Fruit fly (Drosophila melanogaster) whole organism, embryonic: ENCODE measurements around the gene Sym.

Experiments used
- BEAF-32 ChIP-seq: fragments of 200-800 bp; sonication (Bioruptor generic); optimal IDR thresholded peaks from 3 replicates; lab custom pipeline; 2017; ENCODE audit warnings: missing biosample characterization, missing genetic modification characterization, mild to moderate bottlenecking, moderate library complexity, missing genetic modification reagents
- Bgb ChIP-seq: fragments of 200-800 bp; sonication (Bioruptor generic); IDR thresholded peaks from 2 replicates; pipeline ENCODE4 v1.3.6; 2022; ENCODE audit warnings: missing biosample characterization, missing genetic modification characterization; ENCODE audit not compliant: partially characterized antibody
- CG10431 ChIP-seq: fragments of 200-800 bp; sonication (Bioruptor generic); optimal IDR thresholded peaks from 3 replicates; lab custom pipeline; 2018; ENCODE audit warnings: missing biosample characterization, mild to moderate bottlenecking, missing genetic modification characterization
- CG10959 ChIP-seq: fragments of 200-800 bp; sonication (Bioruptor generic); IDR thresholded peaks from 2 replicates; pipeline ENCODE4 v1.3.6; 2022; ENCODE audit warnings: missing biosample characterization, missing genetic modification characterization
- CG12219 ChIP-seq: fragments of 200-800 bp; sonication (Bioruptor generic); optimal IDR thresholded peaks from 3 replicates; lab custom pipeline; 2018; ENCODE audit warnings: missing biosample characterization, mild to moderate bottlenecking, missing genetic modification characterization
- CG13296 ChIP-seq: fragments of 200-800 bp; sonication (Bioruptor generic); optimal IDR thresholded peaks from 3 replicates; lab custom pipeline; 2018; ENCODE audit warnings: missing biosample characterization, mild to moderate bottlenecking, missing genetic modification characterization
- CG13775 ChIP-seq: fragments of 200-800 bp; sonication (Bioruptor generic); optimal IDR thresholded peaks from 3 replicates; lab custom pipeline; 2017; ENCODE audit warnings: missing biosample characterization, mild to moderate bottlenecking, missing genetic modification characterization
- CG1602 ChIP-seq: fragments of 200-800 bp; sonication (Bioruptor generic); optimal IDR thresholded peaks from 3 replicates; lab custom pipeline; 2016; ENCODE audit warnings: missing biosample characterization, missing genetic modification characterization
- CG17612 ChIP-seq: fragments of 200-800 bp; sonication (Bioruptor generic); IDR thresholded peaks from 2 replicates; pipeline ENCODE4 v1.3.6; 2022; ENCODE audit warnings: missing biosample characterization, missing genetic modification characterization
- CG18599 ChIP-seq: fragments of 200-800 bp; sonication (Bioruptor generic); optimal IDR thresholded peaks from 3 replicates; lab custom pipeline; 2017; ENCODE audit warnings: missing biosample characterization, missing genetic modification characterization, mild to moderate bottlenecking, moderate library complexity, missing genetic modification reagents
- CG18619 ChIP-seq: fragments of 200-800 bp; sonication (Bioruptor generic); optimal IDR thresholded peaks from 3 replicates; lab custom pipeline; 2017; ENCODE audit warnings: missing biosample characterization, mild to moderate bottlenecking, missing genetic modification characterization
- CG18764 ChIP-seq: fragments of 200-800 bp; sonication (Bioruptor generic); optimal IDR thresholded peaks from 3 replicates; lab custom pipeline; 2016; ENCODE audit warnings: missing biosample characterization, missing genetic modification characterization
- CG2129 ChIP-seq: fragments of 200-800 bp; sonication (Bioruptor generic); IDR thresholded peaks from 2 replicates; pipeline ENCODE4 v1.3.6; 2022; ENCODE audit warnings: missing biosample characterization, missing genetic modification characterization; ENCODE audit not compliant: partially characterized antibody
- CG31365 ChIP-seq: fragments of 200-800 bp; sonication (Bioruptor generic); optimal IDR thresholded peaks from 2 replicates; lab custom pipeline; 2018; ENCODE audit warnings: missing biosample characterization, mild to moderate bottlenecking, missing genetic modification characterization
- CG3847 ChIP-seq: fragments of 200-800 bp; sonication (Bioruptor generic); IDR thresholded peaks from 2 replicates; pipeline ENCODE4 v1.3.6; 2022; ENCODE audit warnings: missing biosample characterization, missing genetic modification characterization
- CG4404 ChIP-seq: fragments of 200-800 bp; sonication (Bioruptor generic); IDR thresholded peaks from 2 replicates; pipeline ENCODE4 v1.3.6; 2022; ENCODE audit warnings: missing biosample characterization, missing genetic modification characterization
- CG8359 ChIP-seq: fragments of 200-800 bp; sonication (Bioruptor generic); optimal IDR thresholded peaks from 2 replicates; lab custom pipeline; 2017; ENCODE audit warnings: missing biosample characterization, mild to moderate bottlenecking, missing genetic modification characterization, borderline replicate concordance
- D ChIP-seq, 2 experiments: fragments of 200-800 bp in 1 of 2; fragments of >200 bp in 1 of 2; sonication (Bioruptor generic) in 1 of 2; optimal IDR thresholded peaks; 2 replicates in 1 of 2; 3 replicates in 1 of 2; lab custom pipeline; 2017; ENCODE audit warnings: mild to moderate bottlenecking in 1 of 2, missing biosample characterization in 1 of 2, missing genetic modification characterization in 1 of 2, missing genetic modification reagents in 1 of 2
- Doc2 ChIP-seq: fragments of 200-800 bp; sonication (Bioruptor generic); IDR thresholded peaks from 2 replicates; pipeline ENCODE4 v1.3.6; 2022; ENCODE audit warnings: missing biosample characterization, missing genetic modification characterization
- E2f1 ChIP-seq: fragments of 200-800 bp; sonication (Bioruptor generic); IDR thresholded peaks from 2 replicates; pipeline ENCODE4 v1.3.6; 2022; ENCODE audit warnings: missing biosample characterization, missing genetic modification characterization
- Hr78 ChIP-seq, 2 experiments: fragments of 200-800 bp in 1 of 2; fragments of >200 bp in 1 of 2; sonication (Bioruptor generic) in 1 of 2; optimal IDR thresholded peaks; 2 replicates each; lab custom pipeline; 2017 to 2019; ENCODE audit warnings: missing biosample characterization in 2 of 2, missing genetic modification characterization in 2 of 2, mild to moderate bottlenecking in 1 of 2, moderate library complexity in 1 of 2
- MESR4 ChIP-seq: fragments of 200-800 bp; sonication (Bioruptor generic); optimal IDR thresholded peaks from 2 replicates; lab custom pipeline; 2018; ENCODE audit warnings: missing biosample characterization, mild to moderate bottlenecking, missing genetic modification characterization, moderate library complexity
- Nf-YA ChIP-seq: fragments of 200-800 bp; sonication (Bioruptor generic); IDR thresholded peaks from 2 replicates; pipeline ENCODE4 v1.3.6; 2022; ENCODE audit warnings: missing biosample characterization, missing genetic modification characterization
- Opbp ChIP-seq: fragments of 200-800 bp; sonication (Bioruptor generic); IDR thresholded peaks from 3 replicates; pipeline ENCODE4 v1.3.6; 2022; ENCODE audit warnings: missing biosample characterization, missing genetic modification characterization; ENCODE audit not compliant: partially characterized antibody
- Sry-β ChIP-seq: fragments of 200-800 bp; sonication (Bioruptor generic); optimal IDR thresholded peaks from 2 replicates; lab custom pipeline; 2018; ENCODE audit warnings: missing biosample characterization, mild to moderate bottlenecking, missing genetic modification characterization, moderate library complexity
- Ssrp ChIP-seq: fragments of 200-800 bp; sonication (Bioruptor generic); optimal IDR thresholded peaks from 2 replicates; lab custom pipeline; 2018; ENCODE audit warnings: missing biosample characterization, mild to moderate bottlenecking, missing genetic modification characterization, moderate library complexity
- Stat92E ChIP-seq, 3 experiments: fragments of >200 bp in 2 of 3; fragments of 200-800 bp in 1 of 3; sonication (Bioruptor generic) in 1 of 3; optimal IDR thresholded peaks; 2 replicates each; lab custom pipeline; 2017 to 2019; ENCODE audit warnings: missing biosample characterization in 3 of 3, missing genetic modification characterization in 3 of 3, mild to moderate bottlenecking in 1 of 3, moderate library complexity in 1 of 3
- bbx ChIP-seq: fragments of 200-800 bp; sonication (Bioruptor generic); IDR thresholded peaks from 2 replicates; pipeline ENCODE4 v1.3.6; 2022; ENCODE audit warnings: missing biosample characterization, missing genetic modification characterization; ENCODE audit not compliant: partially characterized antibody
- chinmo ChIP-seq: fragments of 200-800 bp; sonication (Bioruptor generic); IDR thresholded peaks from 4 replicates; pipeline ENCODE4 v1.3.6; 2022; ENCODE audit warnings: missing biosample characterization, missing genetic modification characterization; ENCODE audit not compliant: partially characterized antibody
- crc ChIP-seq: fragments of 200-800 bp; sonication (Bioruptor generic); optimal IDR thresholded peaks from 2 replicates; lab custom pipeline; 2016; ENCODE audit warnings: missing biosample characterization, missing genetic modification characterization
- dmrt99B ChIP-seq: fragments of 200-800 bp; sonication (Bioruptor generic); optimal IDR thresholded peaks from 2 replicates; lab custom pipeline; 2018; ENCODE audit warnings: missing biosample characterization, mild to moderate bottlenecking, missing genetic modification characterization, moderate library complexity
- fd96Cb ChIP-seq: fragments of 200-800 bp; sonication (Bioruptor generic); optimal IDR thresholded peaks from 2 replicates; lab custom pipeline; 2018; ENCODE audit warnings: missing biosample characterization, mild to moderate bottlenecking, missing genetic modification characterization, moderate library complexity
- hbn ChIP-seq: fragments of 200-800 bp; sonication (Bioruptor generic); IDR thresholded peaks from 2 replicates; pipeline ENCODE4 v1.3.6; 2022; ENCODE audit warnings: missing biosample characterization, missing genetic modification characterization; ENCODE audit not compliant: partially characterized antibody
- inv ChIP-seq: fragments of 200-800 bp; sonication (Bioruptor generic); IDR thresholded peaks from 2 replicates; pipeline ENCODE4 v1.3.6; 2022; ENCODE audit warnings: missing biosample characterization, missing genetic modification characterization; ENCODE audit not compliant: partially characterized antibody
- klu ChIP-seq: fragments of 200-800 bp; sonication (Bioruptor generic); IDR thresholded peaks from 2 replicates; pipeline ENCODE4 v1.3.6; 2022; ENCODE audit warnings: missing biosample characterization, missing genetic modification characterization
- mirr ChIP-seq: fragments of 200-800 bp; sonication (Bioruptor generic); optimal IDR thresholded peaks from 3 replicates; lab custom pipeline; 2018; ENCODE audit warnings: missing biosample characterization, mild to moderate bottlenecking, missing genetic modification characterization
- prd ChIP-seq, 3 experiments: fragments of >200 bp in 2 of 3; fragments of 200-800 bp in 1 of 3; sonication (Bioruptor generic) in 1 of 3; optimal IDR thresholded peaks in 2 of 3; IDR thresholded peaks in 1 of 3; 2 replicates in 2 of 3; 3 replicates in 1 of 3; pipeline versions ENCODE4 v1.3.6 to Lab custom; 2017 to 2022; ENCODE audit warnings: missing biosample characterization in 1 of 3, missing genetic modification characterization in 1 of 3
- scrt ChIP-seq: fragments of 200-800 bp; sonication (Bioruptor generic); optimal IDR thresholded peaks from 2 replicates; lab custom pipeline; 2018; ENCODE audit warnings: missing biosample characterization, mild to moderate bottlenecking, missing genetic modification characterization, moderate library complexity
- sim ChIP-seq: fragments of 200-800 bp; sonication (Bioruptor generic); IDR thresholded peaks from 2 replicates; pipeline ENCODE4 v1.3.6; 2022; ENCODE audit warnings: missing biosample characterization, missing genetic modification characterization
- slp2 ChIP-seq: fragments of 200-800 bp; sonication (Bioruptor generic); optimal IDR thresholded peaks from 2 replicates; lab custom pipeline; 2016; ENCODE audit warnings: missing biosample characterization, missing genetic modification characterization
- tx ChIP-seq: fragments of 200-800 bp; sonication (Bioruptor generic); optimal IDR thresholded peaks from 2 replicates; lab custom pipeline; 2016; ENCODE audit warnings: missing biosample characterization, missing genetic modification characterization
- unpg ChIP-seq: fragments of 200-800 bp; sonication (Bioruptor generic); optimal IDR thresholded peaks from 3 replicates; lab custom pipeline; 2018; ENCODE audit warnings: missing biosample characterization, mild to moderate bottlenecking, missing genetic modification characterization, moderate library complexity
- yki ChIP-seq: fragments of >200 bp; optimal IDR thresholded peaks from 3 replicates; lab custom pipeline; 2018
- z ChIP-seq: fragments of 200-800 bp; sonication (Bioruptor generic); IDR thresholded peaks from 3 replicates; pipeline ENCODE4 v1.3.6; 2022; ENCODE audit warnings: missing biosample characterization, missing genetic modification characterization
- zen2 ChIP-seq: fragments of 200-800 bp; sonication (Bioruptor generic); IDR thresholded peaks from 3 replicates; pipeline ENCODE4 v1.3.6; 2022; ENCODE audit warnings: missing biosample characterization, missing genetic modification characterization; ENCODE audit not compliant: partially characterized antibody

Sym gene

DNA sequence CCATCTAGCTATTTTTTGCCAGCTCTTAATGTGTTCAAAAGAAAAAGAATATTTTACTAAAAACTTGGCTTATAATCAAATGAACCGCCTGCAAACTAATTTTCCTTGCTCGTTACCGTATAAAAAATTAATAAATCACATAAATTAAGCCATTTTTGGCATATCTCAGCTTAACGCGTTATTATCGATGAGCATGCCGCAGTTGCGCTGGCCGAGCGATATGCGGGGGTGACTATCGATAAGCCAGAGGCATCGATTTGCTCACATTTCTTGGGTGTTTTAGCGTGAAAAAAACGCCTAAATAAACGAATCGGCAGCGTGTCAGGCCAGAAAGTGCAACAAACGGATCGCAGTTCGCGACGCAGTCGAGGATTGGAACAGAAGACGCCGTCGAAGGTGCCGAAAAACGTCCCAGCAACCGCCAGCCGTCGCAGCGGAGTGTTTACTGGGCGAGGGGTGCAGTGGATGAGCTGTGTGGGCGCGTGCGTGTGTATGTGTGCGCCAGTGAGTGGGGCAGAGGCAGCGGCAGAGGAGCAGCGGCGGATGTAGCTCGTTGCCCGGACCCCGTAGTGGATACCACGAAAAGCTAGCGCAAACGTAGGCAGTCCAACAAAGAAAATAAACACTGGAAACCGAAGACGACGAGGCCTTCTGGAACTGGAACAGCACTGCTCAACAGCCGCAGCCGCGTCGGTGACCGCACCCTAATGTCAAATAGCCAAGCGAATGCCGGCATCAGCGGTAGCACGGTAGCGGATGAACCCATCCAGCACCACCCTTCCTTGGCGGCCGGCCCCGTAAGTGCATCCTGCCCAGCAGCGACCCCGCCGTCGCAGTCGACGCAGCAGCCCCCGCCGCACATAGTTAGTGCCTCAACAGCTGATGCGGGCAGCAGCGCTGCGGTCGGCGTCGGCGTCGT, at the start of gene Sym, which contains the start of gene Madm (continued):
- no peak for TF ChIP-seq CG10959 (GFP tag; lab: Robert Waterston, UW)
- peak; percentile 51 for TF ChIP-seq CG13775 (GFP tag; lab: Kevin White, UChicago)
- TF ChIP-seq Nf-YA (GFP tag; lab: Robert Waterston, UW), result no peak
- no peak for TF ChIP-seq Hr78 (GFP tag; optimal IDR thresholded peaks at IDR 0.05; lab: Kevin White, UChicago)
- TF ChIP-seq Doc2 (GFP tag; lab: Robert Waterston, UW), result no peak
- peak; percentile 96 for TF ChIP-seq MESR4 (GFP tag; lab: Kevin White, UChicago)
- no peak for TF ChIP-seq prd (optimal IDR thresholded peaks at IDR 0.05; lab: Kevin White, UChicago)
- TF ChIP-seq prd (GFP tag; IDR thresholded peaks at IDR 0.05; lab: Robert Waterston, UW), result peak; percentile 72
- TF ChIP-seq inv (GFP tag; lab: Robert Waterston, UW), result peak; percentile 86
- TF ChIP-seq CG18764 (GFP tag; lab: Kevin White, UChicago), result peak; percentile 21
- no peak for TF ChIP-seq mirr (GFP tag; lab: Kevin White, UChicago)
- no peak for TF ChIP-seq unpg (GFP tag; lab: Kevin White, UChicago)
- peak; percentile 77; the same call in 1 of the 2 replicates for TF ChIP-seq klu
- no peak for TF ChIP-seq CG8359 (GFP tag; lab: Kevin White, UChicago)
- TF ChIP-seq CG17612 (GFP tag; lab: Robert Waterston, UW), result no peak
- peak; percentile 38; the same call in 1 of the 2 replicates for TF ChIP-seq bbx
- TF ChIP-seq tx, result peak; percentile 31
- TF ChIP-seq yki (lab: Kevin White, UChicago), result no peak
- TF ChIP-seq crc (GFP tag; lab: Kevin White, UChicago), result peak; percentile 23
- TF ChIP-seq Stat92E (GFP tag; optimal IDR thresholded peaks at IDR 0.05; lab: Kevin White, UChicago), result peak in 1 of 3 experiments; percentile 17
- no peak for TF ChIP-seq sim (GFP tag; lab: Robert Waterston, UW)
- peak; percentile 22 for TF ChIP-seq scrt (GFP tag; lab: Kevin White, UChicago)
- TF ChIP-seq dmrt99B (tag; lab: Kevin White, UChicago), result no peak
- peak; percentile 78 for TF ChIP-seq Bgb (GFP tag; lab: Robert Waterston, UW)
- peak; percentile 54 for TF ChIP-seq CG18599 (GFP tag; lab: Kevin White, UChicago)
- TF ChIP-seq hbn (GFP tag; lab: Robert Waterston, UW), result peak; percentile 69
- no peak for TF ChIP-seq CG4404 (GFP tag; lab: Robert Waterston, UW)
- TF ChIP-seq CG12219 (GFP tag; lab: Kevin White, UChicago), result no peak
- TF ChIP-seq Sry-β (GFP tag; lab: Kevin White, UChicago), result peak; percentile 91
- no peak for TF ChIP-seq CG18619 (GFP tag; lab: Kevin White, UChicago)
- no peak for TF ChIP-seq D (optimal IDR thresholded peaks at IDR 0.05; lab: Kevin White, UChicago)
- no peak for TF ChIP-seq D (GFP tag; optimal IDR thresholded peaks at IDR 0.05; lab: Kevin White, UChicago)
- TF ChIP-seq CG2129 (GFP tag; lab: Robert Waterston, UW), result peak; percentile 69
- TF ChIP-seq E2f1, result no peak
- TF ChIP-seq z (GFP tag; lab: Robert Waterston, UW), result no peak
- no peak for TF ChIP-seq CG10431 (GFP tag; lab: Kevin White, UChicago)
- peak; percentile 70; the same call in 1 of the 3 replicates for TF ChIP-seq zen2 (GFP tag; lab: Robert Waterston, UW)
- TF ChIP-seq Ssrp, result no peak
- TF ChIP-seq fd96Cb, result peak; percentile 23
- TF ChIP-seq chinmo (GFP tag; lab: Robert Waterston, UW), result peak; percentile 72; the same call in 1 of the 4 replicates
- TF ChIP-seq CG3847 (GFP tag; lab: Robert Waterston, UW), result peak; percentile 36; the same call in 1 of the 2 replicates
- TF ChIP-seq Opbp, result peak; percentile 73; the same call in 2 of the 3 replicates
- TF ChIP-seq CG1602 (GFP tag; lab: Kevin White, UChicago), result peak; percentile 33
- peak; percentile 95 for TF ChIP-seq BEAF-32
- no peak for TF ChIP-seq slp2 (GFP tag; lab: Kevin White, UChicago)
- TF ChIP-seq CG13296, result no peak
- TF ChIP-seq CG31365 (tag; lab: Kevin White, UChicago), result no peak
